Worm (Caenorhabditis elegans) whole organism, L2 larva: ENCODE data around the gene cyp-34A10.

Source experiments
- C34F6.9 ChIP-seq: fragments of 150-350 bp; optimal IDR thresholded peaks from 2 replicates; lab custom pipeline; 2014; ENCODE audit warnings: missing biosample characterization, missing genetic modification characterization
- R02D3.7 ChIP-seq: fragments of 150-350 bp; optimal IDR thresholded peaks from 2 replicates; lab custom pipeline; 2014; ENCODE audit warnings: missing biosample characterization, missing genetic modification characterization
- ZK546.5 ChIP-seq: sonication (generic microtip); optimal IDR thresholded peaks from 2 replicates; lab custom pipeline; 2017; ENCODE audit warnings: missing biosample characterization, missing genetic modification characterization
- aly-2 ChIP-seq: fragments of 150-350 bp; optimal IDR thresholded peaks from 2 replicates; lab custom pipeline; 2014; ENCODE audit warnings: missing biosample characterization, missing genetic modification characterization
- blmp-1 ChIP-seq: sonication (generic microtip); optimal IDR thresholded peaks from 2 replicates; lab custom pipeline; 2017; ENCODE audit warnings: missing genetic modification characterization, mild to moderate bottlenecking, missing compliant biosample characterization, antibody characterized with exemption, moderate library complexity; ENCODE audit not compliant: insufficient read depth
- ceh-16 ChIP-seq: fragments of 150-350 bp; optimal IDR thresholded peaks from 2 replicates; lab custom pipeline; 2014; ENCODE audit warnings: missing biosample characterization, missing genetic modification characterization
- ceh-82 ChIP-seq: fragments of 150-350 bp; optimal IDR thresholded peaks from 2 replicates; lab custom pipeline; 2014; ENCODE audit warnings: missing biosample characterization, missing genetic modification characterization
- egl-27 ChIP-seq: sonication (generic microtip); optimal IDR thresholded peaks from 3 replicates; lab custom pipeline; 2017; ENCODE audit warnings: missing biosample characterization, missing genetic modification reagents, missing genetic modification characterization
- elt-1 ChIP-seq: fragments of 150-350 bp; optimal IDR thresholded peaks from 2 replicates; lab custom pipeline; 2014; ENCODE audit warnings: missing biosample characterization, missing genetic modification characterization
- elt-3 ChIP-seq: sonication (generic microtip); optimal IDR thresholded peaks from 2 replicates; lab custom pipeline; 2017; ENCODE audit warnings: missing biosample characterization, missing genetic modification characterization
- fos-1 ChIP-seq: fragments of 150-350 bp; optimal IDR thresholded peaks from 2 replicates; lab custom pipeline; 2014; ENCODE audit warnings: missing biosample characterization, missing genetic modification characterization
- gmeb-1 ChIP-seq: fragments of 150-350 bp; optimal IDR thresholded peaks from 2 replicates; lab custom pipeline; 2014; ENCODE audit warnings: missing biosample characterization, missing genetic modification characterization
- lin-11 ChIP-seq: fragments of 150-350 bp; sonication (generic microtip); optimal IDR thresholded peaks from 2 replicates; lab custom pipeline; 2014; ENCODE audit warnings: missing biosample characterization, missing genetic modification characterization, inconsistent platforms, mixed read lengths
- lin-13 ChIP-seq: fragments of 150-350 bp; optimal IDR thresholded peaks from 2 replicates; lab custom pipeline; 2014; ENCODE audit warnings: missing biosample characterization, missing genetic modification reagents, missing genetic modification characterization
- lin-39 ChIP-seq: fragments of 150-350 bp; optimal IDR thresholded peaks from 2 replicates; lab custom pipeline; 2014; ENCODE audit warnings: missing biosample characterization, missing genetic modification reagents, missing genetic modification characterization
- mbf-1 ChIP-seq: sonication (generic microtip); optimal IDR thresholded peaks from 2 replicates; lab custom pipeline; 2017; ENCODE audit warnings: missing biosample characterization, missing genetic modification characterization
- nhr-10 ChIP-seq: sonication (generic microtip); optimal IDR thresholded peaks from 2 replicates; lab custom pipeline; 2017; ENCODE audit warnings: missing biosample characterization, missing genetic modification characterization
- nhr-11 ChIP-seq: fragments of 150-350 bp; optimal IDR thresholded peaks from 2 replicates; lab custom pipeline; 2014; ENCODE audit warnings: missing biosample characterization, missing genetic modification characterization
- nhr-129 ChIP-seq: fragments of 150-350 bp; optimal IDR thresholded peaks from 2 replicates; lab custom pipeline; 2014; ENCODE audit warnings: missing biosample characterization, missing genetic modification characterization
- nhr-21 ChIP-seq: fragments of 150-350 bp; optimal IDR thresholded peaks from 2 replicates; lab custom pipeline; 2014; ENCODE audit warnings: missing biosample characterization, missing genetic modification characterization
- nhr-23 ChIP-seq: fragments of 150-350 bp; optimal IDR thresholded peaks from 2 replicates; lab custom pipeline; 2014; ENCODE audit warnings: missing biosample characterization, missing genetic modification reagents, missing genetic modification characterization
- nhr-25 ChIP-seq: fragments of 150-350 bp; sonication (generic microtip); optimal IDR thresholded peaks from 3 replicates; lab custom pipeline; 2014; ENCODE audit warnings: missing biosample characterization, missing genetic modification characterization
- nhr-6 ChIP-seq: fragments of 150-350 bp; optimal IDR thresholded peaks from 2 replicates; lab custom pipeline; 2014; ENCODE audit warnings: missing biosample characterization, missing genetic modification characterization
- nhr-77 ChIP-seq: fragments of 150-350 bp; optimal IDR thresholded peaks from 2 replicates; lab custom pipeline; 2014; ENCODE audit warnings: missing biosample characterization, missing genetic modification characterization
- peb-1 ChIP-seq: fragments of 150-350 bp; optimal IDR thresholded peaks from 2 replicates; lab custom pipeline; 2014; ENCODE audit warnings: missing biosample characterization, missing genetic modification characterization
- sem-4 ChIP-seq: fragments of 150-350 bp; optimal IDR thresholded peaks from 2 replicates; lab custom pipeline; 2014; ENCODE audit warnings: missing biosample characterization, missing genetic modification reagents, missing genetic modification characterization
- skn-1 ChIP-seq: sonication (generic microtip); optimal IDR thresholded peaks from 2 replicates; lab custom pipeline; 2017; ENCODE audit warnings: missing biosample characterization, missing genetic modification characterization
- sma-3 ChIP-seq: sonication (generic microtip); optimal IDR thresholded peaks from 2 replicates; lab custom pipeline; 2016; ENCODE audit warnings: missing genetic modification reagents, missing genetic modification characterization, missing compliant biosample characterization
- sma-9 ChIP-seq, 2 experiments: fragments of 150-350 bp in 1 of 2; sonication (generic microtip) in 1 of 2; optimal IDR thresholded peaks; 2 replicates each; lab custom pipeline; 2014 to 2016; ENCODE audit warnings: missing genetic modification characterization in 2 of 2, mild to moderate bottlenecking in 1 of 2, missing biosample characterization in 1 of 2, missing compliant biosample characterization in 1 of 2, missing genetic modification reagents in 1 of 2, moderate library complexity in 1 of 2
- snpc-4 ChIP-seq: fragments of 150-350 bp; optimal IDR thresholded peaks from 2 replicates; lab custom pipeline; 2014; ENCODE audit warnings: missing biosample characterization, missing genetic modification characterization
- unc-39 ChIP-seq: fragments of 150-350 bp; optimal IDR thresholded peaks from 2 replicates; lab custom pipeline; 2014; ENCODE audit warnings: missing biosample characterization, missing genetic modification characterization
- unc-55 ChIP-seq: fragments of 150-350 bp; sonication (generic microtip); optimal IDR thresholded peaks from 3 replicates; lab custom pipeline; 2014; ENCODE audit warnings: missing biosample characterization, missing genetic modification reagents, missing genetic modification characterization
- ztf-11 ChIP-seq: sonication (generic microtip); optimal IDR thresholded peaks from 2 replicates; lab custom pipeline; 2017; ENCODE audit warnings: missing biosample characterization, missing genetic modification characterization
- ztf-4 ChIP-seq: fragments of 150-350 bp; optimal IDR thresholded peaks from 2 replicates; lab custom pipeline; 2014; ENCODE audit warnings: missing biosample characterization, missing genetic modification characterization

Gene cyp-34A10

DNA sequence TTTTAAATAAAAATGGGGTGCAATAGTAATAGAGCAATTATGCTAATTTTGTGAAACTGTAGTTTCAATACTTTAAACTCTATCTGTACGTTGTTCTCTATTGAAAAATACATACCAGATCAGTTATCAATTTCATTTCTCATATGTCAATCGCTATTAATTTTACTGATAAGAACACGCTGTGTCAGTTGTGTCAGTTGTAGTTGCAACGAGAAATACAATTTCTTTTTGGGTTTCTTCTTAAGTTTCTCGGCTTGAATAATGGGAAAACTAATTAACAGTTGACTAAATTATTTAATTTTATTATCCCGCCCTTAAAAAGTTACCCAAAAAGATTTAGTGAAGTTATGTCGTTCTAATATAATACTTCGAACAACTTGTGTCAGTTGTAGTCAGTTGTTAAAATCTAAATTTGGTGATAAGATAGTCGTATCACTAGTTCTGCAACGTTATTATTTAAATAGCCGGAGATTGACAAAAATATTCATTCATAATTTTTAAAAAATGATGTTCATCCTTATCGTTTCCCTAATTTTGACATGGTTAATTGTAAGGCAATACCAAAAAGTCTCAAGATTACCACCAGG lies 36.8 kb downstream of the cyp-34A10 start, which contains the start of gene cyp-35A5:
Gene cyp-35A5, plus strand, starts transcription at position 435 of the 587 bp plus-strand sequence.
- TF ChIP-seq peb-1 (tag; lab: Kevin White, UChicago) (no peak), mbf-1 (tag; lab: Kevin White, UChicago) (no peak), fos-1 (peak; percentile 7)

DNA sequence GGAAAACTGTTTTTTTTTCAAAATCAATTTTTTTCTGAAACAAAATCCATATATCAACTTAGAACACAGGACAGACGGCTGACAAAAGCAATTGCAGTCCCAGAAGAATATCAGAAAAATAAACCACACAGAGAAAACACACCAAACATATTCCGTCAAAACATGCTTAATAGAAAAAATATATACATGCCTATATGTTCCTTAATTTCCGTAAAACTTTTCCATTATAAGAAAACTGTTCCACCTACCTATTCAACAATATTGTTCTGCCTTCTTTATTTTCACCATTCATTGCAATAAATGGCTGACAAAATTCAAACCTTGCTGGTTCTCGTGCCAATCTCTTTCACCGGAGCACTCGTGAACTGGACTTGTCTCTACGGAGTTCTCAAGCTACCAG lies 41.5 kb downstream of the cyp-34A10 start, which contains the start of gene srx-63:
Gene srx-63, plus strand, starts transcription at position 301 of the 400 bp plus-strand sequence.
- no peak for TF ChIP-seq sma-3 (GFP tag; lab: Kevin White, UChicago)
- TF ChIP-seq sem-4: no peak
- no peak for TF ChIP-seq nhr-10 (tag; lab: Kevin White, UChicago)
- TF ChIP-seq elt-3: no peak
- TF ChIP-seq nhr-11 (tag; lab: Kevin White, UChicago): no peak
- no peak for TF ChIP-seq R02D3.7 (tag; lab: Kevin White, UChicago)
- TF ChIP-seq unc-39 (tag; lab: Kevin White, UChicago): no peak
- TF ChIP-seq ztf-4 (tag; lab: Kevin White, UChicago): no peak
- no peak for TF ChIP-seq ceh-82 (tag; lab: Kevin White, UChicago)
- TF ChIP-seq mbf-1 (tag; lab: Kevin White, UChicago): no peak
- TF ChIP-seq lin-13 (GFP tag; lab: Kevin White, UChicago): no peak
- no peak for TF ChIP-seq ceh-16

DNA sequence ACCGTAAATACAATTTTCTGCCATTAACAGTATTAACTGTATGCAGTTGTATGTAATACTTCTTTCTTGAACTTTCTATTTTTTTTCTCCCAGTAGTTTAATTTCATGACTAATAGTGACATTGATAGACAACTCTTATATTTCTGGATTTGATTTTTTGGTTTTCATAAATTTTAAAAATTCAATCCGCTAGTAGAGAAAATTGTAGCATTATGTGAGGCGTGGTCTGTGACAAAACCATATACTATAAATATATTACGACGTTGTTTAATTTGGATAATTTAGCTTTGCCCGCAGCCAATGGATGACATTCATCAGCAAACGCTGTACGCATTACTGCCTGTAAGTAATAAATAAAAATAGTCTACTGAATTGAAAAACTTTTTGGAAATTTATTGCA lies 43.7 kb downstream of the cyp-34A10 start, which contains the start of gene srx-64:
Gene srx-64, plus strand, starts transcription at position 301 of the 400 bp plus-strand sequence.
- TF ChIP-seq nhr-21: no peak
- TF ChIP-seq lin-11 (tag; lab: Kevin White, UChicago): no peak
- TF ChIP-seq blmp-1 (tag; lab: Kevin White, UChicago): no peak
- TF ChIP-seq unc-55 (GFP tag; lab: Kevin White, UChicago): no peak
- TF ChIP-seq nhr-129 (tag; lab: Kevin White, UChicago): no peak
- no peak for TF ChIP-seq elt-3
- TF ChIP-seq, all 48 proteins: peak for 0

DNA sequence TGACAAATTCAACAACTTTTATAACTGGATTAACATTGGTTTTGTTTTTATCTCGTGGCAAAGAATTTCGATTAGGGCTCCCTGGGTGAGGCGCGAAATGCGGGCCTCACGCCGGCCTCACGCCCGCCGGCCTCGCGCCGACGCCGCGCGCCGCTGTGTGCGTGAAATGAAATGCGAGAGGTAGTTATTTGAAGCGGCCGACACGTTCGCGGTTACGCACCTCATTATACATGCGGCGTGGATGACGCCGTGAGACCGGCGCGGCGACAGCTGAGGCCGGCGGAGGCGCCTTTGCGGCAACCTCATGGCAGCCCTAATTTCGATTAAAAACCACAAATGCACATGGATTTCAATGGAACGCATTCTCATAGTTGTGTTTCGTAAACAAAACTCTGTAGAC lies 45.3 kb downstream of the cyp-34A10 start:
- TF ChIP-seq nhr-25 (tag; lab: Kevin White, UChicago) (no peak), unc-55 (GFP tag; lab: Kevin White, UChicago) (no peak), ZK546.5 (tag; lab: Kevin White, UChicago) (no peak), nhr-11 (tag; lab: Kevin White, UChicago) (no peak), R02D3.7 (tag; lab: Kevin White, UChicago) (no peak), skn-1 (no peak), elt-3 (no peak), snpc-4 (tag; lab: Kevin White, UChicago) (no peak)

DNA sequence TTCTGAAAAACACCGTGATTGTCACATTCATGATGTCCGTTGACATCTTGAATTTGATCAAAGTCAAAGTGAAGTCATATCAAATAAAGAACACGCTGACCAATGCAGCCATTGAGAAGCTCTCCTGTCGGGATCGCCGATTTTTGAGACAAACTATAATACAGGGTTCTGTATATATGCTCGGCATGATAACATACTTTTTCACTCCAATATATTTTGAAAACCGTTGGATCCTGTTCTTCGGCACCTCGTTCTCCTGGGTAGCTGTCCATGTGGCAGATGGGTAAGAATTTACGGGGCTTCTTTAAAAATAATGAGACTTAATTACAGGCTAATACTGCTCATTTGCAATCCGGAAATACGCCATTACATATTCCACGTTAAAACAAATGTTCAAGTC lies 50.2 kb downstream of the cyp-34A10 start:
- no peak for TF ChIP-seq sma-9 (GFP tag; optimal IDR thresholded peaks at IDR 0.05; lab: Kevin White, UChicago)
- TF ChIP-seq sma-9 (tag; optimal IDR thresholded peaks at IDR 0.05; lab: Kevin White, UChicago): no peak
- TF ChIP-seq C34F6.9 (tag; lab: Kevin White, UChicago): no peak
- TF ChIP-seq nhr-77 (tag; lab: Kevin White, UChicago): no peak
- TF ChIP-seq fos-1: no peak
- no peak for TF ChIP-seq ztf-11 (tag; lab: Kevin White, UChicago)
- no peak for TF ChIP-seq nhr-21
- no peak for TF ChIP-seq lin-39
- TF ChIP-seq sem-4: no peak
- TF ChIP-seq nhr-11 (tag; lab: Kevin White, UChicago): no peak
- no peak for TF ChIP-seq skn-1
- TF ChIP-seq elt-3: no peak
- no peak for TF ChIP-seq elt-1 (tag; lab: Kevin White, UChicago)
- TF ChIP-seq egl-27 (tag; lab: Kevin White, UChicago): no peak
- TF ChIP-seq aly-2 (tag; lab: Kevin White, UChicago): no peak
- TF ChIP-seq sma-3 (GFP tag; lab: Kevin White, UChicago): no peak
- no peak for TF ChIP-seq nhr-23 (tag; lab: Kevin White, UChicago)
- no peak for TF ChIP-seq ceh-82 (tag; lab: Kevin White, UChicago)
- no peak for TF ChIP-seq nhr-6
- no peak for TF ChIP-seq gmeb-1
